Worm (Caenorhabditis elegans) whole organism, early embryonic: ENCODE data around the gene math-31.

Experiments used
- B0310.2 ChIP-seq: sonication (generic microtip); optimal IDR thresholded peaks from 2 replicates; lab custom pipeline; 2016; ENCODE audit warnings: mild to moderate bottlenecking, missing genetic modification characterization, missing compliant biosample characterization
- F13C5.2 ChIP-seq: sonication (generic microtip); optimal IDR thresholded peaks from 2 replicates; lab custom pipeline; 2017; ENCODE audit warnings: mild to moderate bottlenecking, missing genetic modification characterization, inconsistent platforms, missing compliant biosample characterization
- aly-1 ChIP-seq: sonication (generic microtip); optimal IDR thresholded peaks from 2 replicates; lab custom pipeline; 2016; ENCODE audit warnings: missing genetic modification characterization, missing compliant biosample characterization
- ama-1 ChIP-seq: fragments of 150-350 bp; optimal IDR thresholded peaks from 2 replicates; lab custom pipeline; 2014
- ceh-36 ChIP-seq: sonication (generic microtip); optimal IDR thresholded peaks from 2 replicates; lab custom pipeline; 2016; ENCODE audit warnings: missing genetic modification characterization, inconsistent platforms, missing compliant biosample characterization
- flt-1 ChIP-seq: fragments of 200-800 bp; sonication (Bioruptor generic); IDR thresholded peaks from 2 replicates; pipeline ENCODE4 v1.3.6; 2022; ENCODE audit warnings: missing genetic modification characterization, missing compliant biosample characterization
- hmbx-1 ChIP-seq: sonication (generic microtip); optimal IDR thresholded peaks from 2 replicates; lab custom pipeline; 2016; ENCODE audit warnings: mild to moderate bottlenecking, missing genetic modification characterization, missing compliant biosample characterization
- hmg-4 ChIP-seq: fragments of 200-800 bp; sonication (Bioruptor generic); optimal IDR thresholded peaks from 2 replicates; lab custom pipeline; 2018; ENCODE audit warnings: mild to moderate bottlenecking, missing genetic modification characterization, missing compliant biosample characterization
- pes-1 ChIP-seq: fragments of 200-800 bp; sonication (Bioruptor generic); IDR thresholded peaks from 2 replicates; pipeline ENCODE4 v1.3.6; 2022; ENCODE audit warnings: missing genetic modification reagents, missing genetic modification characterization, missing compliant biosample characterization
- scrt-1 ChIP-seq: fragments of 200-800 bp; sonication (Bioruptor generic); IDR thresholded peaks from 2 replicates; pipeline ENCODE4 v1.3.6; 2022; ENCODE audit warnings: missing genetic modification characterization, missing compliant biosample characterization
- tbx-11 ChIP-seq: fragments of 200-800 bp; sonication (Bioruptor generic); IDR thresholded peaks from 2 replicates; pipeline ENCODE4 v1.3.6; 2022; ENCODE audit warnings: missing genetic modification characterization, missing compliant biosample characterization

DNA sequence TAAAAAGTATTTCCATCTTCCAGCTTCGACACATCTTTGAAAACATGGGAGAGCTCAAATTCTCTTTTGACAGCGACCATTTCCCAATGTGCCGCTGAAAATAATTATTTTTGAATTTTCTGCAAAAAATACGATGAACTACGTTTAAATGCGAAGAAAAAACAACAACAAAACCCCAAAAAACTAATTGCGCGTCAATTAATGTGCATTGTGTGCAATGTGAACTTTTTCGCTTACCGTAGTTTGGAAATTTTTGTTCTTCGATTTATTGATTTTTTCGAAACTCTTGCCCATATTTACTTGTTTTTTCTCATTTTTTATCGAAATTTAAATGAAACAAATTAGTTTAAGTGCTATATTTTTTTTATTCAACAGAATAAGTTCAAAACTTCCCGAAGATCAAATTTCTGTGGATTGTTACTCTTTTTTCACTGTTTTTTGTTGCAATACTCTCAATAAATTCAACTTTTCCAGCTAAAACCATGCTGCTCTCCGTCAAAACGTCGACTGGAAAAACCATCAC is 10.1 kb upstream of the math-31 start, which contains the start of the genes bath-2 and F52C6.4:
- no peak for TF ChIP-seq B0310.2 (tag; lab: Kevin White, UChicago)
- no peak for TF ChIP-seq flt-1 (GFP tag; lab: Robert Waterston, UW)
- TF ChIP-seq pes-1 (GFP tag; lab: Robert Waterston, UW): no peak
- no peak for TF ChIP-seq scrt-1
- no peak for TF ChIP-seq ama-1
- no peak for TF ChIP-seq aly-1 (tag; lab: Kevin White, UChicago)
- TF ChIP-seq tbx-11 (GFP tag; lab: Robert Waterston, UW): no peak
- TF ChIP-seq hmg-4 (GFP tag; lab: Kevin White, UChicago): no peak
- no peak for TF ChIP-seq ceh-36
- no peak for TF ChIP-seq F13C5.2 (tag; lab: Kevin White, UChicago)
- no peak for TF ChIP-seq hmbx-1 (tag; lab: Kevin White, UChicago)
